Fruit fly (Drosophila melanogaster): ENCODE measurements around the gene Xrp1.

Gene Xrp1

dm6 chr3R:18912782-18913331 is 1.9 kb upstream of the Xrp1 start, which contains the start of gene Sgsh:
Gene Sgsh (minus strand): TSS chr3R:18912922.
- TF ChIP-seq fkh (GFP tag; optimal IDR thresholded peaks at IDR 0.05), result no peak
- TF ChIP-seq Sox14 (GFP tag; optimal IDR thresholded peaks at IDR 0.05), result no peak
- no peak for TF ChIP-seq Lpt (GFP tag; optimal IDR thresholded peaks at IDR 0.05)
- peak; percentile 70 for TF ChIP-seq Eip78C (GFP tag)
- TF ChIP-seq CG6854 (GFP tag; optimal IDR thresholded peaks at IDR 0.05), result peak; percentile 47
- TF ChIP-seq pdm3 (GFP tag; optimal IDR thresholded peaks at IDR 0.05), result no peak
- peak; percentile 38 for TF ChIP-seq esn (GFP tag; optimal IDR thresholded peaks at IDR 0.05)
- no peak for TF ChIP-seq CG11762 (GFP tag; optimal IDR thresholded peaks at IDR 0.05; ENCODE audit: insufficient read depth)
- TF ChIP-seq dsx (GFP tag; optimal IDR thresholded peaks at IDR 0.05; ENCODE audit: poor library complexity, severe bottlenecking), result peak; percentile 1
- TF ChIP-seq lz (GFP tag; optimal IDR thresholded peaks at IDR 0.05), result peak; percentile 16
- TF ChIP-seq CG3919 (GFP tag; optimal IDR thresholded peaks at IDR 0.05), result no peak
- TF ChIP-seq CG32006 (GFP tag; optimal IDR thresholded peaks at IDR 0.05), result peak; percentile 26
- TF ChIP-seq svp (GFP tag), result peak; percentile 43
- peak; percentile 32 for TF ChIP-seq cyc (GFP tag; optimal IDR thresholded peaks at IDR 0.05)
- no peak for TF ChIP-seq CG6163 (GFP tag; IDR thresholded peaks at IDR 0.05)
- no peak for TF ChIP-seq achi (GFP tag; optimal IDR thresholded peaks at IDR 0.05)
- peak; percentile 19 for TF ChIP-seq CG10669 (GFP tag; optimal IDR thresholded peaks at IDR 0.05)
- TF ChIP-seq spab (GFP tag; optimal IDR thresholded peaks at IDR 0.05), result no peak
- TF ChIP-seq CG6792 (GFP tag; optimal IDR thresholded peaks at IDR 0.05), result peak; percentile 1
- no peak for TF ChIP-seq CG7368 (GFP tag; optimal IDR thresholded peaks at IDR 0.05)
- peak; percentile 22 for TF ChIP-seq topi (GFP tag; optimal IDR thresholded peaks at IDR 0.05)
- TF ChIP-seq ss (GFP tag; optimal IDR thresholded peaks at IDR 0.05), result no peak
- TF ChIP-seq CG15336 (GFP tag; IDR thresholded peaks at IDR 0.05), result peak; percentile 22; the same call in 1 of the 2 replicates
- TF ChIP-seq CG10631 (GFP tag; optimal IDR thresholded peaks at IDR 0.05), result peak; percentile 26
- TF ChIP-seq CG16779 (tag; optimal IDR thresholded peaks at IDR 0.05), result no peak
- peak; percentile 10 for TF ChIP-seq CG9139 (GFP tag; optimal IDR thresholded peaks at IDR 0.05)
- TF ChIP-seq Met (GFP tag; optimal IDR thresholded peaks at IDR 0.05), result peak; percentile 48
- no peak for TF ChIP-seq Hr38 (GFP tag; optimal IDR thresholded peaks at IDR 0.05)
- TF ChIP-seq Eip75B (GFP tag; optimal IDR thresholded peaks at IDR 0.05), result peak; percentile 30
- no peak for TF ChIP-seq CG31627 (GFP tag; optimal IDR thresholded peaks at IDR 0.05)
- TF ChIP-seq CG6808 (GFP tag; optimal IDR thresholded peaks at IDR 0.05), result peak; percentile 23
- peak; percentile 32 for TF ChIP-seq Sox102F (GFP tag; optimal IDR thresholded peaks at IDR 0.05)
- no peak for TF ChIP-seq CG11902 (GFP tag; optimal IDR thresholded peaks at IDR 0.05)
- TF ChIP-seq Ets21C (GFP tag; optimal IDR thresholded peaks at IDR 0.05), result no peak
- TF ChIP-seq CG1621 (tag; optimal IDR thresholded peaks at IDR 0.05), result no peak
- TF ChIP-seq vri (GFP tag; optimal IDR thresholded peaks at IDR 0.05), result no peak
- TF ChIP-seq fd85E (GFP tag; optimal IDR thresholded peaks at IDR 0.05), result no peak
- TF ChIP-seq Hr4 (GFP tag; optimal IDR thresholded peaks at IDR 0.05), result peak; percentile 29

DNA sequence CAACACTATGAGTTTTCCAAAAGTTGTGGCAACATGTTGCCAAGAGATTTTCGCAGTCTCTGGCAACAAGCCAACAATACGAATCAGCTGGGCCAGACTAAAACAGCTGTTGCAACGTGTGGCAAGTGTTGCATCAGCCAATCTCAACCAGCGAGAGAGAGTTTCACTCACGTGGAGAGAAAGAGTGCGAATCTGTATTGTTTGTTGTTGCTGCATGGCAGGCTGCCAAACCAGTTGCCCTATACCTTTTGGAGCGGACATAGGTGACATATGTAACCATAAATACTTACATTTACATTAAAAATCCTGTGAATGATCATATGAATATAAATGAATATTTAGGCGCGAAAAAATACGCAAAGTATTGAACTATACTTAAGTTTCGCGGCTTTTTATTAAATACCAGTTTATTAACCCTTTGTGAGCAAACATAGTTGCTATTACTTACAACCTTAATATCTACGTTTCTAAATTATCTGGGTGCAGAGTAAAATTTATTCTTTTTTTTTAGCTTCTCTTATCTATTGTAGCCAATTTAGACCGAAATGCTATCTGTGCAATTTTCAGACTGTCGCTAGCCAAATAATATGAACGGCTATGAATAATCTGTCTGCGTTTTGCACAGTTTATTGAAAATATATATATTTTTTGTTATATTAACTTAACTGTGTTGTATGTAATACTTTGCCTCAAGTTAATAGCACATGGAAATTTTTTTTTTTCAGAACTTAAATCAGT is 743 bp upstream of the Xrp1 start:
- TF ChIP-seq Sox102F (GFP tag; optimal IDR thresholded peaks at IDR 0.05) (peak; percentile 71), Eip78C (GFP tag) (peak; percentile 76), Met (GFP tag; optimal IDR thresholded peaks at IDR 0.05) (peak; percentile 71), CG9139 (GFP tag; optimal IDR thresholded peaks at IDR 0.05) (no peak), eg (GFP tag; IDR thresholded peaks at IDR 0.05) (peak; percentile 73), CG16779 (tag; optimal IDR thresholded peaks at IDR 0.05) (no peak), lz (GFP tag; optimal IDR thresholded peaks at IDR 0.05) (peak; percentile 35), fd59A (GFP tag; optimal IDR thresholded peaks at IDR 0.05) (peak; percentile 47), fkh (GFP tag; optimal IDR thresholded peaks at IDR 0.05) (no peak), Sox15 (GFP tag; optimal IDR thresholded peaks at IDR 0.05) (peak; percentile 3), CG1621 (tag; optimal IDR thresholded peaks at IDR 0.05) (peak; percentile 36), CG6854 (GFP tag; optimal IDR thresholded peaks at IDR 0.05) (no peak), topi (GFP tag; optimal IDR thresholded peaks at IDR 0.05) (peak; percentile 48), CG11294 (GFP tag; IDR thresholded peaks at IDR 0.05) (no peak), esn (GFP tag; optimal IDR thresholded peaks at IDR 0.05) (peak; percentile 72), CG6808 (GFP tag; optimal IDR thresholded peaks at IDR 0.05) (peak; percentile 30), net (GFP tag; optimal IDR thresholded peaks at IDR 0.05) (peak; percentile 50), CG4318 (GFP tag; optimal IDR thresholded peaks at IDR 0.05) (peak; percentile 83), CG11762 (GFP tag; optimal IDR thresholded peaks at IDR 0.05; ENCODE audit: insufficient read depth) (peak; percentile 36), CG31627 (GFP tag; optimal IDR thresholded peaks at IDR 0.05) (peak; percentile 45), Hr39 (GFP tag; optimal IDR thresholded peaks at IDR 0.05) (peak; percentile 68), Eip93F (GFP tag; optimal IDR thresholded peaks at IDR 0.05) (no peak), CG15336 (GFP tag; IDR thresholded peaks at IDR 0.05) (peak; percentile 37; the same call in 1 of the 2 replicates), svp (GFP tag) (peak; percentile 81), CG3919 (GFP tag; optimal IDR thresholded peaks at IDR 0.05) (peak; percentile 66), CG6276 (GFP tag; optimal IDR thresholded peaks at IDR 0.05) (peak; percentile 61)

All from whole organism, prepupa.